Worm (Caenorhabditis elegans): ENCODE results near the gene F56A11.4.

- TF ChIP-seq fkh-10 (GFP tag; optimal IDR thresholded peaks at IDR 0.05) (no peak), unc-39 (tag; optimal IDR thresholded peaks at IDR 0.05) (no peak), ctbp-1 (GFP tag; IDR thresholded peaks at IDR 0.05) (no peak), cey-2 (tag; optimal IDR thresholded peaks at IDR 0.05; ENCODE audit: borderline replicate concordance, insufficient read depth) (no peak), hif-1 (tag; optimal IDR thresholded peaks at IDR 0.05) (no peak)
These were observed 39.6 kb downstream of the F56A11.4 start, which contains the start of gene C18H7.12 for ce11 chrIV:587729-588128.
